Fruit fly (Drosophila melanogaster) whole organism, prepupa: ENCODE measurements around the gene CG31793.

Experiments used
- CG6792 ChIP-seq: fragments of 200-800 bp; sonication (Bioruptor generic); optimal IDR thresholded peaks from 3 replicates; lab custom pipeline; 2016; ENCODE audit warnings: missing biosample characterization, missing genetic modification characterization
- Hr39 ChIP-seq: fragments of 200-800 bp; sonication (Bioruptor generic); optimal IDR thresholded peaks from 2 replicates; lab custom pipeline; 2016; ENCODE audit warnings: missing biosample characterization, missing genetic modification characterization
- Met ChIP-seq: fragments of 200-800 bp; sonication (Bioruptor generic); optimal IDR thresholded peaks from 3 replicates; lab custom pipeline; 2016; ENCODE audit warnings: missing biosample characterization, missing genetic modification characterization

dm6 chr2L:18995660-18996417, 7.3 kb upstream of the CG31793 start, which contains the start of gene CG10650:
- TF ChIP-seq Met (no peak), Hr39 (GFP tag; lab: Kevin White, UChicago) (no peak), CG6792 (GFP tag; lab: Kevin White, UChicago) (no peak)
